Worm (Caenorhabditis elegans) whole organism, L3 larva: ENCODE data around the gene nhr-238.

ENCODE experiments used
- R02D3.7 ChIP-seq: fragments of 150-350 bp; optimal IDR thresholded peaks from 2 replicates; lab custom pipeline; 2014; ENCODE audit warnings: missing biosample characterization, missing genetic modification characterization
- ZK546.5 ChIP-seq: sonication (generic microtip); optimal IDR thresholded peaks from 2 replicates; lab custom pipeline; 2017; ENCODE audit warnings: missing biosample characterization, missing genetic modification characterization
- aly-2 ChIP-seq: fragments of 150-350 bp; optimal IDR thresholded peaks from 2 replicates; lab custom pipeline; 2014; ENCODE audit warnings: missing biosample characterization, missing genetic modification characterization
- ceh-16 ChIP-seq: sonication (generic microtip); optimal IDR thresholded peaks from 2 replicates; lab custom pipeline; 2017; ENCODE audit warnings: missing biosample characterization, missing genetic modification characterization
- ceh-28 ChIP-seq: fragments of 150-350 bp; optimal IDR thresholded peaks from 2 replicates; lab custom pipeline; 2014; ENCODE audit warnings: missing biosample characterization, missing genetic modification reagents, missing genetic modification characterization
- ceh-82 ChIP-seq: fragments of 150-350 bp; optimal IDR thresholded peaks from 2 replicates; lab custom pipeline; 2014; ENCODE audit warnings: missing biosample characterization, missing genetic modification characterization
- ceh-9 ChIP-seq: sonication (generic microtip); optimal IDR thresholded peaks from 2 replicates; lab custom pipeline; 2018; ENCODE audit warnings: missing biosample characterization, missing genetic modification characterization
- daf-12 ChIP-seq: fragments of 150-350 bp; optimal IDR thresholded peaks from 2 replicates; lab custom pipeline; 2014; ENCODE audit warnings: missing biosample characterization, missing genetic modification reagents, missing genetic modification characterization
- egl-27 ChIP-seq: sonication (generic microtip); optimal IDR thresholded peaks from 4 replicates; lab custom pipeline; 2017; ENCODE audit warnings: missing biosample characterization, missing genetic modification reagents, missing genetic modification characterization
- elt-1 ChIP-seq: fragments of 150-350 bp; optimal IDR thresholded peaks from 2 replicates; lab custom pipeline; 2014; ENCODE audit warnings: missing biosample characterization, missing genetic modification characterization
- elt-2 ChIP-seq: sonication (generic microtip); optimal IDR thresholded peaks from 2 replicates; lab custom pipeline; 2016; ENCODE audit warnings: missing genetic modification reagents, mild to moderate bottlenecking, missing genetic modification characterization, missing compliant biosample characterization
- elt-3 ChIP-seq, 3 experiments: fragments of 150-350 bp in 1 of 3; sonication (generic microtip) in 2 of 3; optimal IDR thresholded peaks; 2 replicates in 2 of 3; 4 replicates in 1 of 3; lab custom pipeline; 2014 to 2017; ENCODE audit warnings: missing biosample characterization in 3 of 3, missing genetic modification characterization in 3 of 3
- eor-1 ChIP-seq, 2 experiments: fragments of 150-350 bp; optimal IDR thresholded peaks; 2 replicates each; lab custom pipeline; 2014 to 2018; ENCODE audit warnings: missing biosample characterization in 2 of 2, missing genetic modification characterization in 2 of 2
- fkh-10 ChIP-seq: sonication (generic microtip); optimal IDR thresholded peaks from 2 replicates; lab custom pipeline; 2017; ENCODE audit warnings: missing biosample characterization, missing genetic modification reagents, missing genetic modification characterization
- hmg-11 ChIP-seq: sonication (generic microtip); optimal IDR thresholded peaks from 2 replicates; lab custom pipeline; 2016; ENCODE audit warnings: missing genetic modification characterization, missing compliant biosample characterization
- lin-15B ChIP-seq: fragments of 150-350 bp; optimal IDR thresholded peaks from 2 replicates; lab custom pipeline; 2014; ENCODE audit warnings: missing biosample characterization, missing genetic modification characterization
- lin-39 ChIP-seq: fragments of 150-350 bp; optimal IDR thresholded peaks from 2 replicates; lab custom pipeline; 2018; ENCODE audit warnings: missing biosample characterization, missing genetic modification reagents, missing genetic modification characterization
- lsy-12 ChIP-seq: sonication (generic microtip); optimal IDR thresholded peaks from 2 replicates; lab custom pipeline; 2016; ENCODE audit warnings: mild to moderate bottlenecking, missing genetic modification characterization, missing compliant biosample characterization
- mdl-1 ChIP-seq: fragments of 150-350 bp; optimal IDR thresholded peaks from 2 replicates; lab custom pipeline; 2014; ENCODE audit warnings: missing biosample characterization, missing genetic modification characterization
- mml-1 ChIP-seq: fragments of 150-350 bp; sonication (generic microtip); optimal IDR thresholded peaks from 3 replicates; lab custom pipeline; 2014; ENCODE audit warnings: missing biosample characterization, missing genetic modification characterization
- nfya-1 ChIP-seq: sonication (generic microtip); optimal IDR thresholded peaks from 2 replicates; lab custom pipeline; 2017; ENCODE audit warnings: missing genetic modification characterization, mild to moderate bottlenecking, missing compliant biosample characterization, antibody characterized with exemption, moderate library complexity; ENCODE audit not compliant: insufficient read depth
- nhr-11 ChIP-seq: fragments of 150-350 bp; optimal IDR thresholded peaks from 2 replicates; lab custom pipeline; 2014; ENCODE audit warnings: missing biosample characterization, missing genetic modification characterization
- nhr-12 ChIP-seq: fragments of 150-350 bp; optimal IDR thresholded peaks from 2 replicates; lab custom pipeline; 2014; ENCODE audit warnings: missing biosample characterization, missing genetic modification characterization
- nhr-23 ChIP-seq: fragments of 150-350 bp; optimal IDR thresholded peaks from 2 replicates; lab custom pipeline; 2014; ENCODE audit warnings: missing biosample characterization, missing genetic modification reagents, missing genetic modification characterization
- nhr-237 ChIP-seq: fragments of 150-350 bp; optimal IDR thresholded peaks from 2 replicates; lab custom pipeline; 2014; ENCODE audit warnings: missing biosample characterization, missing genetic modification characterization
- nhr-43 ChIP-seq: sonication (generic microtip); optimal IDR thresholded peaks from 2 replicates; lab custom pipeline; 2016; ENCODE audit warnings: mild to moderate bottlenecking, missing genetic modification characterization, missing compliant biosample characterization; ENCODE audit not compliant: poor library complexity, severe bottlenecking
- nhr-67 ChIP-seq: fragments of 150-350 bp; optimal IDR thresholded peaks from 2 replicates; lab custom pipeline; 2014; ENCODE audit warnings: missing biosample characterization, missing genetic modification characterization
- nhr-76 ChIP-seq: fragments of 150-350 bp; sonication (generic microtip); optimal IDR thresholded peaks from 5 replicates; lab custom pipeline; 2014; ENCODE audit warnings: missing biosample characterization, missing genetic modification characterization
- nhr-77 ChIP-seq: fragments of 150-350 bp; optimal IDR thresholded peaks from 2 replicates; lab custom pipeline; 2014; ENCODE audit warnings: missing biosample characterization, missing genetic modification characterization
- pha-4 ChIP-seq: fragments of 150-350 bp; optimal IDR thresholded peaks from 2 replicates; lab custom pipeline; 2014; ENCODE audit warnings: missing biosample characterization, missing genetic modification reagents, missing genetic modification characterization
- pqm-1 ChIP-seq: fragments of 150-350 bp; optimal IDR thresholded peaks from 2 replicates; lab custom pipeline; 2017; ENCODE audit warnings: missing biosample characterization, missing genetic modification characterization, inconsistent platforms
- sea-2 ChIP-seq: fragments of 150-350 bp; sonication (generic microtip); optimal IDR thresholded peaks from 4 replicates; lab custom pipeline; 2014; ENCODE audit warnings: missing biosample characterization, missing genetic modification reagents, missing genetic modification characterization
- skn-1 ChIP-seq: fragments of 150-350 bp; optimal IDR thresholded peaks from 2 replicates; lab custom pipeline; 2014; ENCODE audit warnings: missing biosample characterization, missing genetic modification characterization
- snpc-4 ChIP-seq: fragments of 150-350 bp; optimal IDR thresholded peaks from 2 replicates; lab custom pipeline; 2014; ENCODE audit warnings: missing biosample characterization, missing genetic modification characterization
- tbx-2 ChIP-seq: sonication (generic microtip); optimal IDR thresholded peaks from 2 replicates; lab custom pipeline; 2016; ENCODE audit warnings: mild to moderate bottlenecking, missing genetic modification characterization, missing compliant biosample characterization
- unc-39 ChIP-seq: sonication (generic microtip); optimal IDR thresholded peaks from 4 replicates; lab custom pipeline; 2017; ENCODE audit warnings: missing biosample characterization, missing genetic modification characterization
- zag-1 ChIP-seq: fragments of 150-350 bp; optimal IDR thresholded peaks from 2 replicates; lab custom pipeline; 2014; ENCODE audit warnings: missing biosample characterization, missing genetic modification characterization

The nhr-238 gene

DNA sequence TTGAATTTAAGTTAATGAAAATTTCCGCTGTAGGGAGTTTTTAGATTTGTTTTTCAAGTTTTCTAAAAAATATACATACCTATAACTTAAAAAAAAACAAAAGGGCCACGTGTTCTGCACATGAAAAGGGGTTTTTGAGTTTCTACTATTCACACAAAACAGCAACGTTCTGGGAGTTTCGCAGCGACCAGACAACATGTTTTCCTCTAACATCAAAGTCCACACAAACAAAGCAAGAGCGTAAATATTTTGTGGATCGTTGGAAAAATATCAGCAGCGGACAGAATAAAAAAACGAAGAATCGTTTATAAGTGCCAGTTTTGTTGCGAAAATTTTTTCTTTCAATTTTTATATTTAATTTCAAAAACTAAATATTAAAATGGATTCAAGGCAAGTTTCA lies 14.7 kb upstream of the nhr-238 start, which contains the start of gene alh-2:
Gene alh-2, plus strand, starts transcription at position 284 of the 400 bp plus-strand sequence.
- TF ChIP-seq tbx-2 (no peak), ZK546.5 (tag; lab: Kevin White, UChicago) (no peak), mml-1 (tag; lab: Kevin White, UChicago) (no peak), nhr-237 (tag; lab: Kevin White, UChicago) (no peak), egl-27 (tag; lab: Kevin White, UChicago) (no peak), daf-12 (tag; lab: Kevin White, UChicago) (no peak), lsy-12 (no peak), nhr-67 (tag; lab: Kevin White, UChicago) (no peak), elt-1 (tag; lab: Kevin White, UChicago) (no peak), hmg-11 (tag; lab: Kevin White, UChicago) (no peak), skn-1 (no peak), nhr-23 (no peak), elt-2 (tag; lab: Kevin White, UChicago) (no peak), elt-3 (tag; optimal IDR thresholded peaks at IDR 0.05; lab: Kevin White, UChicago) (no peak), zag-1 (tag; lab: Kevin White, UChicago) (no peak), nhr-12 (tag; lab: Kevin White, UChicago) (no peak)
- TF ChIP-seq, all 47 proteins: peak for 0

DNA sequence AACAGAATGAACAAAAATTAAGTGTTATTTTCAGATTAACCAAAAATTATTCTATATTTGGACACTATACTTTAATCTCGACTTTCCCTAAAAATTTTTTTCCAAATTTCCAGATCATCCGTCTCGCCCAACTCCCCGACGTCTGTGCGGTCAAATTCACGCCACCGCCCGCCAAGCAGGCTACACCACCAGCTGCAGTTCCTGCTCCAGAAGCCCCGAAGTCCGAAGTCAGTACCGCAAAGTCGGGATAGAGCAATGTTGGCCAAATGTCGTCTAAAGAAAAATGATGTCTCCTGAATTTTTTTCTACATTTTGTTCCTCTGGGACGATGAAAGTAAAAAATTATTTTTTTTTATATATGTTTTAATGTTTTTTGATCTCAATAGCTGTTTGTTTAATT lies 13.5 kb upstream of the nhr-238 start:
- TF ChIP-seq pha-4 (tag; lab: Kevin White, UChicago) (no peak), aly-2 (tag; lab: Kevin White, UChicago) (no peak)
- TF ChIP-seq, all 47 proteins: peak for 0

DNA sequence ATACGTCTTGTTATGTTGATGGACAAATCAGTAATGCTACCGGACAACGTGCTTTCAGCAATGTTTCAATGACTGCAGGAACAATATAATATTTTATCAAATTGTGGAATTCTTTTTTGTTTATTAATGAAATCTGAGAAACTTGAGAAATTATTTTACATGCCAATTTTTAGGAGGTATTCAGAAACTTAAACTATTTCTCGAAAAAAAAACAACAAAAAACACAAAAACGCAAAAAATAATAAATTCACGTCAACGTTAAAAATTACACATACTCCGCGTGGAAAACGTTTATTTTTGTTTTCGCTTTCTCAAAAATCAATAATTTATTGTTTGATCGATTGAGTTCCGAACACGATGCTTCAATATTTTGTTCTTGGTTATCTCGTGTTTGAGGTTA lies 13.0 kb upstream of the nhr-238 start, which contains the start of gene Y46H3D.1:
Gene Y46H3D.1, plus strand, starts transcription at position 301 of the 400 bp plus-strand sequence.
- no peak for TF ChIP-seq nhr-11
- TF ChIP-seq lsy-12: no peak
- TF ChIP-seq snpc-4: no peak
- TF ChIP-seq tbx-2: no peak
- TF ChIP-seq sea-2 (GFP tag; lab: Kevin White, UChicago): no peak
- no peak for TF ChIP-seq mdl-1 (tag; lab: Kevin White, UChicago)
- TF ChIP-seq fkh-10 (GFP tag; lab: Kevin White, UChicago): no peak
- TF ChIP-seq egl-27 (tag; lab: Kevin White, UChicago): no peak
- TF ChIP-seq ceh-82 (tag; lab: Kevin White, UChicago): no peak
- TF ChIP-seq nhr-77: no peak
- no peak for TF ChIP-seq elt-3 (tag; optimal IDR thresholded peaks at IDR 0.05; lab: Kevin White, UChicago)
- TF ChIP-seq nhr-12 (tag; lab: Kevin White, UChicago): no peak
- TF ChIP-seq pqm-1: no peak
- no peak for TF ChIP-seq R02D3.7 (tag; lab: Kevin White, UChicago)
- no peak for TF ChIP-seq elt-1 (tag; lab: Kevin White, UChicago)
- no peak for TF ChIP-seq ceh-28 (tag; lab: Kevin White, UChicago)

DNA sequence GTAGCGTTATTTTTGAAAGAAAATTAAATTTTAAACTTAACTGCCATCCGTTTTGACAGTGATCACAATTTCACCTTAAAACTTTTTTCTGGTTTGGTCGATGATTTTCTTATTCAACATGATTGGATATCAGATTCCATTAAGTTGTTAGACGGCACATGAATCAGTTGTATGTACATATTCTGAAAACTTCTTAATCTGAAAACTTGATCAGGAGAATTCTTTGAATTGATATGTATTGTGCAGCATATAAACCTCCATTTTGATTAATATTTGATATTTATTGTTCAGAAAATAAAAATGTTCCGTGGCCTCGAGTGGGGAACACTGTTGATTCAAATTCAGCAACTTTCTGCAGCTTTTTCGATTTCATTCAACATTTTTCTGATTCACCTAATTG lies 10.8 kb upstream of the nhr-238 start, which contains the start of gene str-221:
Gene str-221, plus strand, starts transcription at position 301 of the 400 bp plus-strand sequence.
- TF ChIP-seq lin-15B (tag; lab: Kevin White, UChicago) (no peak), nhr-76 (tag; lab: Kevin White, UChicago) (no peak), ceh-9 (no peak), nhr-67 (tag; lab: Kevin White, UChicago) (no peak), nhr-237 (tag; lab: Kevin White, UChicago) (no peak), sea-2 (GFP tag; lab: Kevin White, UChicago) (no peak), nhr-11 (no peak), nhr-43 (tag; lab: Kevin White, UChicago) (no peak), zag-1 (tag; lab: Kevin White, UChicago) (no peak), aly-2 (tag; lab: Kevin White, UChicago) (no peak), pha-4 (tag; lab: Kevin White, UChicago) (no peak), ceh-16 (no peak), nfya-1 (tag; lab: Kevin White, UChicago) (no peak), lin-39 (tag; lab: Kevin White, UChicago) (no peak), snpc-4 (no peak), unc-39 (tag; lab: Kevin White, UChicago) (no peak), fkh-10 (GFP tag; lab: Kevin White, UChicago) (no peak), eor-1 (tag; optimal IDR thresholded peaks at IDR 0.05; lab: Kevin White, UChicago) (no peak)
- TF ChIP-seq, all 47 proteins: peak for 0
